Worm (Caenorhabditis elegans) whole organism, young adult: Measurements from ENCODE around the gene F11C7.6.
"Not testable (repeated sequence)": the region's sequence is repeated elsewhere in the genome, so short reads cannot be mapped to it uniquely, and the experiment has no call there.

ENCODE experiments used
- T26A5.8 ChIP-seq: sonication (generic microtip); optimal IDR thresholded peaks from 2 replicates; lab custom pipeline; 2016; ENCODE audit warnings: missing genetic modification characterization, missing compliant biosample characterization
- egrh-3 ChIP-seq: fragments of 200-800 bp; sonication (Bioruptor generic); IDR thresholded peaks from 2 replicates; pipeline ENCODE4 v1.3.6; 2022; ENCODE audit warnings: missing genetic modification reagents, missing genetic modification characterization, missing compliant biosample characterization
- ets-4 ChIP-seq: fragments of 200-800 bp; sonication (Bioruptor generic); optimal IDR thresholded peaks from 2 replicates; lab custom pipeline; 2018; ENCODE audit warnings: mild to moderate bottlenecking, missing genetic modification characterization, missing compliant biosample characterization
- lin-40 ChIP-seq: sonication (generic microtip); optimal IDR thresholded peaks from 2 replicates; lab custom pipeline; 2016; ENCODE audit warnings: missing genetic modification characterization, mild to moderate bottlenecking, missing compliant biosample characterization, missing genotype, missing genetic modification reagents
- nfyb-1 ChIP-seq: fragments of 200-800 bp; sonication (Bioruptor generic); IDR thresholded peaks from 2 replicates; pipeline ENCODE4 v1.3.6; 2022; ENCODE audit warnings: missing genetic modification reagents, missing genetic modification characterization, missing compliant biosample characterization
- nhr-90 ChIP-seq: sonication (generic microtip); optimal IDR thresholded peaks from 2 replicates; lab custom pipeline; 2016; ENCODE audit warnings: missing genotype, mild to moderate bottlenecking, missing genetic modification characterization, missing compliant biosample characterization
- rcor-1 ChIP-seq: fragments of 200-800 bp; sonication (Bioruptor generic); IDR thresholded peaks from 2 replicates; pipeline ENCODE4 v1.3.6; 2022; ENCODE audit warnings: missing genetic modification reagents, missing genetic modification characterization, missing compliant biosample characterization
- rpc-1 ChIP-seq, 2 experiments: fragments of 150-350 bp in 1 of 2; sonication (generic microtip) in 1 of 2; optimal IDR thresholded peaks; 2 replicates each; lab custom pipeline; 2014 to 2018; ENCODE audit warnings: missing biosample characterization in 1 of 2, missing genetic modification characterization in 1 of 2, missing genetic modification reagents in 1 of 2, missing genotype in 1 of 2
- snpc-4 ChIP-seq, 5 experiments: fragments of 150-350 bp in 1 of 5; sonication (generic microtip) in 4 of 5; optimal IDR thresholded peaks; 2 replicates each; lab custom pipeline; 2014 to 2018; ENCODE audit warnings: missing genetic modification characterization in 5 of 5, missing biosample characterization in 3 of 5, antibody characterized with exemption in 2 of 5, mild to moderate bottlenecking in 2 of 5, missing compliant biosample characterization in 2 of 5, missing genotype in 2 of 5, moderate library complexity in 2 of 5, missing genetic modification reagents in 1 of 5
- somi-1 ChIP-seq: fragments of 200-800 bp; sonication (Bioruptor generic); optimal IDR thresholded peaks from 2 replicates; lab custom pipeline; 2018; ENCODE audit warnings: mild to moderate bottlenecking, missing genetic modification characterization, missing compliant biosample characterization
- tlf-1 ChIP-seq: fragments of 200-800 bp; sonication (Bioruptor generic); optimal IDR thresholded peaks from 2 replicates; lab custom pipeline; 2018; ENCODE audit warnings: mild to moderate bottlenecking, missing genetic modification characterization, missing compliant biosample characterization
- unc-62 ChIP-seq: fragments of 150-350 bp; optimal IDR thresholded peaks from 2 replicates; lab custom pipeline; 2014; ENCODE audit warnings: missing biosample characterization, missing genetic modification reagents, missing genetic modification characterization
- xnd-1 ChIP-seq: sonication (generic microtip); optimal IDR thresholded peaks from 2 replicates; lab custom pipeline; 2016; ENCODE audit warnings: missing genotype, missing genetic modification reagents, missing genetic modification characterization, missing compliant biosample characterization

DNA sequence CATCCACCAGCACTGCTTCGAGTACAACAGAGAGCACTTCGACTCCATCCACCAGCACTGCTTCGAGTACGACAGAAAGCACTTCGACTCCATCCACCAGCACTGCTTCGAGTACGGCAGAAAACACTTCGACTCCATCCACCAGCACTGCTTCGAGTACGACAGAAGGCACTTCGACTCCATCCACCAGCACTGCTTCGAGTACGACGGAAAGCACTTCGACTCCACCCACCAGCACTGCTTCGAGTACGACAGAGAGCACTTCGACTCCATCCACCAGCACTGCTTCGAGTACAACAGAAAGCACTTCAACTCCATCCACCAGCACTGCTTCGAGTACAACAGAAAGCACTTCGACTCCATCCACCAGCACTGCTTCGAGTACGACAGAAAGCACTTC lies 43.3 kb downstream of the F11C7.6 start:
- TF ChIP-seq nfyb-1 (GFP tag; lab: Robert Waterston, UW) (0 out of 2 replicates have a peak, but pooled peaks have one; percentile 41), rcor-1 (peak; percentile 64), egrh-3 (GFP tag; lab: Robert Waterston, UW) (0 out of 2 replicates have a peak, but pooled peaks have one; percentile 6)
- not testable (repeated sequence) for TF ChIP-seq tlf-1 (GFP tag; lab: Kevin White, UChicago); lin-40; ets-4 (GFP tag; lab: Kevin White, UChicago); nhr-90 (tag; lab: Kevin White, UChicago); T26A5.8 (tag; lab: Kevin White, UChicago); rpc-1 (optimal IDR thresholded peaks at IDR 0.05; lab: Kevin White, UChicago); rpc-1 (tag; optimal IDR thresholded peaks at IDR 0.05; lab: Kevin White, UChicago); somi-1 (GFP tag; lab: Kevin White, UChicago); xnd-1 (tag; lab: Kevin White, UChicago); unc-62; snpc-4 (GFP tag; optimal IDR thresholded peaks at IDR 0.05; lab: Kevin White, UChicago); snpc-4 (tag; optimal IDR thresholded peaks at IDR 0.05; lab: Kevin White, UChicago)
